Worm (Caenorhabditis elegans): Measurements from ENCODE around the gene B0034.4.

DNA sequence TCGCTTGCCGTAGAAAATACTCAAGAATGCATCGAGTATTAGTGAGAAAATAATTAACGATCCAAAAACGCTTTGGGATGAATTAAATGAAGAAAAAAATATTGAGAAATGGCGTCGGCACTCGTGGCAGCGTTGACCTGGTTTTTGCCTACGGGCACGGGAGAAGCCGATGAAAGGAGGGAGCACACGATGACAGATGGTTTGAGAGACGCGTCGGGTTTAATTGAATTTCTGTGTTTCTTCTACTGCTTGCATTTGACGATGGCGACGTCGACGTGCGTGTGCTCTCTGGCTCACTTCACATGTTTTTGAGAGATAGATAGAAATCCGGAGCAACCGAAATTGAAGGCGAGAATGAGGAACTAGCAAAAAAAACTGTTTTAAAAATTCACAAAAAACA is 18.7 kb downstream of the B0034.4 start:
- TF ChIP-seq tab-1 (GFP tag; IDR thresholded peaks at IDR 0.05) (no peak), klf-2 (GFP tag; conservative IDR thresholded peaks at IDR 0.05) (no peak), cog-1 (tag; optimal IDR thresholded peaks at IDR 0.05) (no peak)

Measured in whole organism, midembryonic.